Fruit fly (Drosophila melanogaster) whole organism, embryonic: Measurements from ENCODE around the gene sdt.

Source experiments
- ATbp ChIP-seq: fragments of 200-800 bp; sonication (Bioruptor generic); optimal IDR thresholded peaks from 2 replicates; lab custom pipeline; 2017; ENCODE audit warnings: missing biosample characterization, mild to moderate bottlenecking, missing genetic modification characterization, missing genetic modification reagents
- Asciz ChIP-seq: fragments of 200-800 bp; sonication (Bioruptor generic); optimal IDR thresholded peaks from 2 replicates; lab custom pipeline; 2017; ENCODE audit warnings: missing biosample characterization, mild to moderate bottlenecking, missing genetic modification characterization, missing genetic modification reagents
- Bgb ChIP-seq: fragments of 200-800 bp; sonication (Bioruptor generic); IDR thresholded peaks from 2 replicates; pipeline ENCODE4 v1.3.6; 2022; ENCODE audit warnings: missing biosample characterization, missing genetic modification characterization; ENCODE audit not compliant: partially characterized antibody
- CG11093 ChIP-seq: fragments of 200-800 bp; sonication (Bioruptor generic); IDR thresholded peaks from 3 replicates; pipeline ENCODE4 v1.3.6; 2022; ENCODE audit warnings: missing biosample characterization, missing genetic modification characterization
- CG12391 ChIP-seq: fragments of 200-800 bp; sonication (Bioruptor generic); optimal IDR thresholded peaks from 3 replicates; lab custom pipeline; 2018; ENCODE audit warnings: missing biosample characterization, mild to moderate bottlenecking, missing genetic modification characterization, moderate library complexity
- CG13624 ChIP-seq: fragments of 200-800 bp; sonication (Bioruptor generic); optimal IDR thresholded peaks from 2 replicates; lab custom pipeline; 2016; ENCODE audit warnings: missing biosample characterization, missing genetic modification characterization
- CG14860 ChIP-seq: fragments of 200-800 bp; sonication (Bioruptor generic); IDR thresholded peaks from 3 replicates; pipeline ENCODE4 v1.3.6; 2022; ENCODE audit warnings: missing biosample characterization, missing genetic modification characterization; ENCODE audit not compliant: partially characterized antibody
- CG14965 ChIP-seq: fragments of 200-800 bp; sonication (Bioruptor generic); optimal IDR thresholded peaks from 2 replicates; lab custom pipeline; 2016; ENCODE audit warnings: missing biosample characterization, missing genetic modification characterization, borderline replicate concordance
- CG1647 ChIP-seq: fragments of 200-800 bp; sonication (Bioruptor generic); optimal IDR thresholded peaks from 3 replicates; lab custom pipeline; 2016; ENCODE audit warnings: missing biosample characterization, missing genetic modification characterization
- CG17612 ChIP-seq: fragments of 200-800 bp; sonication (Bioruptor generic); IDR thresholded peaks from 2 replicates; pipeline ENCODE4 v1.3.6; 2022; ENCODE audit warnings: missing biosample characterization, missing genetic modification characterization
- CG1832 ChIP-seq: fragments of 200-800 bp; sonication (Bioruptor generic); optimal IDR thresholded peaks from 2 replicates; lab custom pipeline; 2017; ENCODE audit warnings: missing biosample characterization, mild to moderate bottlenecking, missing genetic modification characterization, inconsistent platforms
- CG18619 ChIP-seq: fragments of 200-800 bp; sonication (Bioruptor generic); optimal IDR thresholded peaks from 3 replicates; lab custom pipeline; 2017; ENCODE audit warnings: missing biosample characterization, mild to moderate bottlenecking, missing genetic modification characterization
- CG2678 ChIP-seq: fragments of 200-800 bp; sonication (Bioruptor generic); optimal IDR thresholded peaks from 3 replicates; lab custom pipeline; 2019; ENCODE audit warnings: missing biosample characterization, mild to moderate bottlenecking, missing genetic modification characterization, moderate library complexity
- CG2712 ChIP-seq: fragments of 200-800 bp; optimal IDR thresholded peaks from 3 replicates; lab custom pipeline; 2019; ENCODE audit warnings: missing biosample characterization, mild to moderate bottlenecking, missing genetic modification characterization, moderate library complexity
- CG30403 ChIP-seq: fragments of 200-800 bp; sonication (Bioruptor generic); optimal IDR thresholded peaks from 3 replicates; lab custom pipeline; 2016; ENCODE audit warnings: missing biosample characterization, missing genetic modification characterization
- CG30431 ChIP-seq: fragments of 200-800 bp; sonication (Bioruptor generic); optimal IDR thresholded peaks from 2 replicates; lab custom pipeline; 2017; ENCODE audit warnings: missing biosample characterization, missing genetic modification characterization
- CG32532 ChIP-seq: fragments of 200-800 bp; sonication (Bioruptor generic); IDR thresholded peaks from 2 replicates; pipeline ENCODE4 v1.3.6; 2022; ENCODE audit warnings: missing biosample characterization, missing genetic modification characterization
- CG32767 ChIP-seq: fragments of 200-800 bp; sonication (Bioruptor generic); IDR thresholded peaks from 2 replicates; pipeline ENCODE4 v1.3.6; 2022; ENCODE audit warnings: missing biosample characterization, missing genetic modification characterization
- CG3995 ChIP-seq: fragments of 200-800 bp; sonication (Bioruptor generic); optimal IDR thresholded peaks from 3 replicates; lab custom pipeline; 2016; ENCODE audit warnings: missing biosample characterization, missing genetic modification characterization
- CG5953 ChIP-seq: fragments of 200-800 bp; sonication (Bioruptor generic); IDR thresholded peaks from 2 replicates; pipeline ENCODE4 v1.3.6; 2022; ENCODE audit warnings: missing biosample characterization, missing genetic modification characterization
- CG7745 ChIP-seq: fragments of 200-800 bp; sonication (Bioruptor generic); optimal IDR thresholded peaks from 2 replicates; lab custom pipeline; 2018; ENCODE audit warnings: missing biosample characterization, mild to moderate bottlenecking, missing genetic modification characterization, moderate library complexity
- CG7839 ChIP-seq: fragments of 200-800 bp; sonication (Bioruptor generic); optimal IDR thresholded peaks from 3 replicates; lab custom pipeline; 2018; ENCODE audit warnings: missing biosample characterization, mild to moderate bottlenecking, missing genetic modification characterization, moderate library complexity
- CG7987 ChIP-seq: fragments of 200-800 bp; sonication (Bioruptor generic); optimal IDR thresholded peaks from 2 replicates; lab custom pipeline; 2018; ENCODE audit warnings: missing biosample characterization, mild to moderate bottlenecking, missing genetic modification characterization, moderate library complexity
- CG9437 ChIP-seq: fragments of 200-800 bp; sonication (Bioruptor generic); optimal IDR thresholded peaks from 2 replicates; lab custom pipeline; 2018; ENCODE audit warnings: missing biosample characterization, mild to moderate bottlenecking, missing genetic modification characterization
- CrebB ChIP-seq: fragments of 200-800 bp; sonication (Bioruptor generic); optimal IDR thresholded peaks from 3 replicates; lab custom pipeline; 2018; ENCODE audit warnings: missing biosample characterization, mild to moderate bottlenecking, missing genetic modification characterization
- D19A ChIP-seq: fragments of 200-800 bp; optimal IDR thresholded peaks from 3 replicates; lab custom pipeline; 2019; ENCODE audit warnings: missing biosample characterization, mild to moderate bottlenecking, missing genetic modification characterization, moderate library complexity
- Dad ChIP-seq: fragments of 200-800 bp; sonication (Bioruptor generic); optimal IDR thresholded peaks from 3 replicates; lab custom pipeline; 2016; ENCODE audit warnings: missing biosample characterization, missing genetic modification characterization
- ERR ChIP-seq: fragments of 200-800 bp; sonication (Bioruptor generic); optimal IDR thresholded peaks from 2 replicates; lab custom pipeline; 2016; ENCODE audit warnings: missing biosample characterization, missing genetic modification characterization
- Elba2 ChIP-seq: fragments of 200-800 bp; sonication (Bioruptor generic); optimal IDR thresholded peaks from 3 replicates; lab custom pipeline; 2016; ENCODE audit warnings: missing biosample characterization, missing genetic modification characterization
- Ets65A ChIP-seq: fragments of 200-800 bp; sonication (Bioruptor generic); peaks from one replicate; lab custom pipeline; 2016; ENCODE audit warnings: missing biosample characterization, missing genetic modification characterization
- Fer2 ChIP-seq: fragments of 200-800 bp; sonication (Bioruptor generic); optimal IDR thresholded peaks from 2 replicates; lab custom pipeline; 2018; ENCODE audit warnings: missing biosample characterization, mild to moderate bottlenecking, missing genetic modification characterization, moderate library complexity
- Gug ChIP-seq: fragments of 200-800 bp; sonication (Bioruptor generic); IDR thresholded peaks from 4 replicates; pipeline ENCODE4 v1.3.6; 2022; ENCODE audit warnings: missing biosample characterization, missing genetic modification characterization
- H15 ChIP-seq: fragments of 200-800 bp; sonication (Bioruptor generic); IDR thresholded peaks from 3 replicates; pipeline ENCODE4 v1.3.6; 2022; ENCODE audit warnings: missing biosample characterization, missing genetic modification characterization
- Hr78 ChIP-seq, 2 experiments: fragments of 200-800 bp in 1 of 2; fragments of >200 bp in 1 of 2; sonication (Bioruptor generic) in 1 of 2; optimal IDR thresholded peaks; 2 replicates each; lab custom pipeline; 2017 to 2019; ENCODE audit warnings: missing biosample characterization in 2 of 2, missing genetic modification characterization in 2 of 2, mild to moderate bottlenecking in 1 of 2, moderate library complexity in 1 of 2
- Lim3 ChIP-seq: fragments of 200-800 bp; sonication (Bioruptor generic); IDR thresholded peaks from 2 replicates; pipeline ENCODE4 v1.3.6; 2022; ENCODE audit warnings: missing biosample characterization, missing genetic modification characterization
- Meics ChIP-seq: fragments of 200-800 bp; sonication (Bioruptor generic); optimal IDR thresholded peaks from 2 replicates; lab custom pipeline; 2017; ENCODE audit warnings: missing biosample characterization, mild to moderate bottlenecking, missing genetic modification characterization
- Oli ChIP-seq: fragments of 200-800 bp; sonication (Bioruptor generic); optimal IDR thresholded peaks from 2 replicates; lab custom pipeline; 2018; ENCODE audit warnings: missing biosample characterization, mild to moderate bottlenecking, missing genetic modification characterization, moderate library complexity
- Ravus ChIP-seq: fragments of 200-800 bp; sonication (Bioruptor generic); IDR thresholded peaks from 2 replicates; pipeline ENCODE4 v1.3.6; 2022; ENCODE audit warnings: missing biosample characterization, missing genetic modification characterization
- Rfx ChIP-seq: fragments of 200-800 bp; sonication (Bioruptor generic); IDR thresholded peaks from 2 replicates; pipeline ENCODE4 v1.3.6; 2022; ENCODE audit warnings: missing biosample characterization, missing genetic modification characterization
- Rx ChIP-seq: fragments of 200-800 bp; sonication (Bioruptor generic); IDR thresholded peaks from 2 replicates; pipeline ENCODE4 v1.3.6; 2022; ENCODE audit warnings: missing biosample characterization, missing genetic modification characterization
- Ssrp ChIP-seq: fragments of 200-800 bp; sonication (Bioruptor generic); optimal IDR thresholded peaks from 2 replicates; lab custom pipeline; 2018; ENCODE audit warnings: missing biosample characterization, mild to moderate bottlenecking, missing genetic modification characterization, moderate library complexity
- ara ChIP-seq: fragments of 200-800 bp; sonication (Bioruptor generic); IDR thresholded peaks from 2 replicates; pipeline ENCODE4 v1.3.6; 2022; ENCODE audit warnings: missing biosample characterization, missing genetic modification characterization
- az2 ChIP-seq: fragments of 200-800 bp; sonication (Bioruptor generic); optimal IDR thresholded peaks from 3 replicates; lab custom pipeline; 2016; ENCODE audit warnings: missing biosample characterization, missing genetic modification characterization
- ci ChIP-seq: fragments of 200-800 bp; sonication (Bioruptor generic); IDR thresholded peaks from 3 replicates; pipeline ENCODE4 v1.3.6; 2022; ENCODE audit warnings: missing biosample characterization, missing genetic modification characterization
- hb ChIP-seq: fragments of 200-800 bp; sonication (Bioruptor generic); IDR thresholded peaks from 3 replicates; pipeline ENCODE4 v1.3.6; 2022; ENCODE audit warnings: missing biosample characterization, missing genetic modification characterization; ENCODE audit not compliant: partially characterized antibody
- lbe ChIP-seq: fragments of 200-800 bp; sonication (Bioruptor generic); optimal IDR thresholded peaks from 2 replicates; lab custom pipeline; 2016; ENCODE audit warnings: missing biosample characterization, mild to moderate bottlenecking, missing genetic modification characterization
- row ChIP-seq: fragments of 200-800 bp; sonication (Bioruptor generic); IDR thresholded peaks from 3 replicates; pipeline ENCODE4 v1.3.6; 2022; ENCODE audit warnings: missing biosample characterization, missing genetic modification characterization
- seq ChIP-seq: fragments of 200-800 bp; sonication (Bioruptor generic); IDR thresholded peaks from 2 replicates; pipeline ENCODE4 v1.3.6; 2022; ENCODE audit warnings: missing biosample characterization, missing genetic modification characterization
- sob ChIP-seq: fragments of 200-800 bp; sonication (Bioruptor generic); IDR thresholded peaks from 2 replicates; pipeline ENCODE4 v1.3.6; 2022; ENCODE audit warnings: missing biosample characterization, missing genetic modification characterization
- tap ChIP-seq: fragments of 200-800 bp; optimal IDR thresholded peaks from 3 replicates; lab custom pipeline; 2019; ENCODE audit warnings: missing biosample characterization, mild to moderate bottlenecking, missing genetic modification characterization, moderate library complexity

sdt gene

DNA sequence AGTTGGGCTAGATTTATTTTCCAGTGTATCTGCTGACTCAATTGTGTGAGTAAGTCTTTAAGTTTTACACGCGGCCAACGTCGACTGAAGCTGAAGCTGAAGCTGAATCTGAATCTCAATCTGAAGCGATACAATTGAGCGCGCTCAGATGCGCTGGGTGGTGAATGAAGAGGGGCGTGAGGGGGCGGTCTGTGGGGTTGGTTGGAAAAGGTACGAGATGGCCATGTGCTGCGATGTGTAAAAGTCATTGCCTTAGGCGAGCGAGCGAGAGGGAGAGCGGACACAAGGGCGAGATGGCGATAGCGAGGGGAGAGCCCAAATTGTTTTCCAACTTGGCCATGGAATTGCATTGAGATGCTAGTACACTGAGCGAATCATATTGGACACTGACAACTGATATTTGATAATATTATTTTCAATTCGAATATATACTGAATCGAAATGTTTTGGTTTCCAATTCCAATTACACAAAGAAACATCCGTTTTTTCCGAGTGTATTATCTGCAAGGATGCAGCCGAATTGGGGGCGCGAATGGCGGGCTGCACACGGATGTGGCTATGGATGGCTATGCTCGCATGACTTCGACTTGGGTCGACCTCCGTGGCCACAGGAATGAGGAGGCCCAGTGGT is 18.4 kb downstream of the sdt start (continued):
- TF ChIP-seq ERR (GFP tag; lab: Kevin White, UChicago) (no peak), CG30403 (peak; percentile 28), Gug (peak; percentile 26; the same call in 1 of the 4 replicates), row (peak; percentile 43), seq (GFP tag; lab: Robert Waterston, UW) (peak; percentile 38; the same call in 1 of the 2 replicates), CG2712 (tag; lab: Kevin White, UChicago) (peak; percentile 51), CG1832 (GFP tag; lab: Kevin White, UChicago) (peak; percentile 37), CG3995 (GFP tag; lab: Kevin White, UChicago) (no peak), sob (0 out of 2 replicates have a peak, but pooled peaks have one; percentile 35), CG7839 (peak; percentile 53), lbe (peak; percentile 32), CG14965 (GFP tag; lab: Kevin White, UChicago) (no peak), ci (GFP tag; lab: Robert Waterston, UW) (peak; percentile 77), CG18619 (GFP tag; lab: Kevin White, UChicago) (no peak), Ets65A (GFP tag; lab: Kevin White, UChicago) (peak; percentile 94), CG32532 (GFP tag; lab: Robert Waterston, UW) (no peak), Bgb (GFP tag; lab: Robert Waterston, UW) (no peak), D19A (tag; lab: Kevin White, UChicago) (no peak), tap (tag; lab: Kevin White, UChicago) (peak; percentile 17), CG32767 (GFP tag; lab: Robert Waterston, UW) (peak; percentile 48; the same call in 1 of the 2 replicates), Rfx (GFP tag; lab: Robert Waterston, UW) (peak; percentile 56), CG30431 (peak; percentile 31), CG2678 (peak; percentile 34), Fer2 (tag; lab: Kevin White, UChicago) (no peak), Ssrp (tag; lab: Kevin White, UChicago) (peak; percentile 50), Oli (tag; lab: Kevin White, UChicago) (peak; percentile 59), CrebB (tag; lab: Kevin White, UChicago) (peak; percentile 23), H15 (peak; percentile 53; the same call in 1 of the 3 replicates), CG12391 (tag; lab: Kevin White, UChicago) (peak; percentile 34), CG17612 (GFP tag; lab: Robert Waterston, UW) (no peak), Lim3 (GFP tag; lab: Robert Waterston, UW) (no peak), CG13624 (GFP tag; lab: Kevin White, UChicago) (no peak), CG11093 (peak; percentile 57; the same call in 1 of the 3 replicates), Hr78 (GFP tag; optimal IDR thresholded peaks at IDR 0.05; lab: Kevin White, UChicago) (no peak), CG7745 (tag; lab: Kevin White, UChicago) (no peak), ATbp (GFP tag; lab: Kevin White, UChicago) (peak; percentile 50), Dad (GFP tag; lab: Kevin White, UChicago) (no peak), CG5953 (GFP tag; lab: Robert Waterston, UW) (peak; percentile 68), ara (peak; percentile 40; the same call in 1 of the 2 replicates), CG7987 (no peak), hb (GFP tag; lab: Robert Waterston, UW) (no peak), CG14860 (no peak), Ravus (GFP tag; lab: Robert Waterston, UW) (no peak), Meics (GFP tag; lab: Kevin White, UChicago) (no peak), CG9437 (GFP tag; lab: Kevin White, UChicago) (no peak), Rx (GFP tag; lab: Robert Waterston, UW) (peak; percentile 49), Asciz (peak; percentile 10), az2 (peak; percentile 29), CG1647 (GFP tag; lab: Kevin White, UChicago) (no peak), Elba2 (no peak)
